Fruit fly (Drosophila melanogaster) whole organism, adult: ENCODE results near the gene chp.

Experiments used
- CG11617 ChIP-seq: fragments of 200-800 bp; sonication (Bioruptor generic); optimal IDR thresholded peaks from 2 replicates; lab custom pipeline; 2017; ENCODE audit warnings: mild to moderate bottlenecking, missing biosample characterization, missing genetic modification reagents, missing genetic modification characterization
- CG12768 ChIP-seq: fragments of 200-800 bp; sonication (Bioruptor generic); optimal IDR thresholded peaks from 2 replicates; lab custom pipeline; 2017; ENCODE audit warnings: missing biosample characterization, missing genetic modification characterization, mild to moderate bottlenecking, moderate library complexity, missing genetic modification reagents
- CG14711 ChIP-seq: fragments of 200-800 bp; sonication (Bioruptor generic); optimal IDR thresholded peaks from 2 replicates; lab custom pipeline; 2018; ENCODE audit warnings: missing biosample characterization, mild to moderate bottlenecking, missing genetic modification characterization, moderate library complexity
- CG1620 ChIP-seq: fragments of 200-800 bp; sonication (Bioruptor generic); optimal IDR thresholded peaks from 2 replicates; lab custom pipeline; 2016; ENCODE audit warnings: missing biosample characterization, missing genetic modification characterization
- CG33017 ChIP-seq: fragments of 200-800 bp; sonication (Bioruptor generic); optimal IDR thresholded peaks from 2 replicates; lab custom pipeline; 2018; ENCODE audit warnings: missing biosample characterization, mild to moderate bottlenecking, missing genetic modification characterization, moderate library complexity
- CG5204 ChIP-seq: fragments of 200-800 bp; sonication (Bioruptor generic); optimal IDR thresholded peaks from 2 replicates; lab custom pipeline; 2016; ENCODE audit warnings: missing biosample characterization, missing genetic modification characterization
- CG7045 ChIP-seq: fragments of 200-800 bp; sonication (Bioruptor generic); optimal IDR thresholded peaks from 2 replicates; lab custom pipeline; 2017; ENCODE audit warnings: missing biosample characterization, mild to moderate bottlenecking, missing genetic modification characterization
- CG7101 ChIP-seq: fragments of 200-800 bp; sonication (Bioruptor generic); optimal IDR thresholded peaks from 2 replicates; lab custom pipeline; 2018; ENCODE audit warnings: missing biosample characterization, mild to moderate bottlenecking, missing genetic modification characterization, moderate library complexity
- Clk ChIP-seq: fragments of 200-800 bp; sonication (Bioruptor generic); optimal IDR thresholded peaks from 2 replicates; lab custom pipeline; 2017; ENCODE audit warnings: missing biosample characterization, missing genetic modification characterization
- Crg-1 ChIP-seq: fragments of 200-800 bp; sonication (Bioruptor generic); optimal IDR thresholded peaks from 2 replicates; lab custom pipeline; 2016; ENCODE audit warnings: missing biosample characterization, missing genetic modification characterization
- Hr96 ChIP-seq: fragments of 200-800 bp; sonication (Bioruptor generic); optimal IDR thresholded peaks from 2 replicates; lab custom pipeline; 2016; ENCODE audit warnings: missing biosample characterization, missing genetic modification characterization
- Mnt ChIP-seq: fragments of 200-800 bp; sonication (Bioruptor generic); optimal IDR thresholded peaks from 2 replicates; lab custom pipeline; 2016; ENCODE audit warnings: missing biosample characterization, mild to moderate bottlenecking, missing genetic modification characterization
- bab1 ChIP-seq: fragments of 200-800 bp; sonication (Bioruptor generic); optimal IDR thresholded peaks from 3 replicates; lab custom pipeline; 2019; ENCODE audit warnings: missing biosample characterization, mild to moderate bottlenecking, missing genetic modification characterization, moderate library complexity
- cic ChIP-seq: fragments of 200-800 bp; sonication (Bioruptor generic); optimal IDR thresholded peaks from 2 replicates; lab custom pipeline; 2017; ENCODE audit warnings: missing biosample characterization, mild to moderate bottlenecking, missing genetic modification characterization, moderate library complexity
- cnc ChIP-seq, 2 experiments: fragments of >200 bp; optimal IDR thresholded peaks; 2 replicates each; lab custom pipeline; 2017
- kay ChIP-seq: fragments of 200-800 bp; sonication (Bioruptor generic); peaks from one replicate; lab custom pipeline; 2016; ENCODE audit warnings: missing biosample characterization, missing genetic modification characterization, borderline replicate concordance
- ovo ChIP-seq: fragments of 200-800 bp; sonication (Bioruptor generic); optimal IDR thresholded peaks from 2 replicates; lab custom pipeline; 2016; ENCODE audit warnings: missing biosample characterization, missing genetic modification characterization
- pad ChIP-seq: fragments of 200-800 bp; sonication (Bioruptor generic); optimal IDR thresholded peaks from 3 replicates; lab custom pipeline; 2017; ENCODE audit warnings: missing biosample characterization, missing genetic modification characterization, mild to moderate bottlenecking, moderate library complexity, missing genetic modification reagents
- tj ChIP-seq: fragments of 200-800 bp; sonication (Bioruptor generic); optimal IDR thresholded peaks from 3 replicates; lab custom pipeline; 2017; ENCODE audit warnings: missing biosample characterization, mild to moderate bottlenecking, missing genetic modification characterization, moderate library complexity
- toe ChIP-seq: fragments of 200-800 bp; sonication (Bioruptor generic); optimal IDR thresholded peaks from 2 replicates; lab custom pipeline; 2016; ENCODE audit warnings: missing biosample characterization, missing genetic modification characterization

chp gene

DNA sequence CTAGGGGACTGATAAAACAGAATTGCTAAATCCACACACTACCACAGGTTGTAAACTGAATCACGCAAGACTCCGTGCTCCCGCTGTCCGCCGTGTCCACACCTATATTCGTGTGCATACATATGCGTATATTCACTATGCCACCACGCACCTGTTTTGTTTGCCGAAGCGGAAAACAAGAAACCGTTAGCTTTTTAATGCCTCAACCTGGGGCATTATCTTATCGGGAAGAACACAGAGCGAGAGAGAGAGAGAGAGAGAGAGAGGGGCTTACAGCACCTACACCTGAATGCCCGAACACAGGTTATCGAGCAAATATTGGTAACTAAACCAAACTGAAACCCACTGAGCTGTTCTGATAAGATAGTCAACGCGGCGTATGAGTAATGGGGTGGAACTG is 15.9 kb downstream of the chp start:
- TF ChIP-seq Hr96 (GFP tag; lab: Kevin White, UChicago) (peak; percentile 17), ovo (GFP tag; lab: Kevin White, UChicago) (peak; percentile 65), cic (peak; percentile 46), Clk (no peak), toe (no peak), CG5204 (GFP tag; lab: Kevin White, UChicago) (no peak), pad (no peak)

DNA sequence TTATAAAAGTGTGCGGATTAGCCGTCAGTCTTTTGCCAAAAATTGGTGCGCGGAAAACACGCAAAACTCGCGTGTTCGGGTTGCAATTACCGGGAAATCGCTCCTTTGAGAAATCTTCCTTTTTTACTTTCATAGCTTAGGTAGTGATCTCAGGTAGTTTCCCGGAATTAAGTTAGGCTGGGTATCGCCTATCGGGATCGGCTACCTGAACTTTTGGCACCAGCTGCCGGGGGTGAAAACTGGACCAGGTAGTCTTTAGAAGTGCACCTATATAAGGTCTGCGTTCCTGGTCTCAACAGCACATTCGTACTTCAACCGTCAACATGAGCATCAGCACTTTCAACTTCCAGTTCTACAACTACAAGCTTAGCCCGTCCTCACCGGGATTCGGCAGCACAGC is 17.5 kb downstream of the chp start, which contains the start of gene bnk:
Gene bnk, plus strand, starts transcription at position 301 of the 400 bp plus-strand sequence.
- TF ChIP-seq CG33017 (tag; lab: Kevin White, UChicago) = no peak
- TF ChIP-seq CG11617 (GFP tag; lab: Kevin White, UChicago) = no peak
- no peak for TF ChIP-seq cic
- TF ChIP-seq Crg-1 (GFP tag; lab: Kevin White, UChicago) = no peak
- no peak for TF ChIP-seq ovo (GFP tag; lab: Kevin White, UChicago)
- no peak for TF ChIP-seq kay (GFP tag; lab: Kevin White, UChicago)
- no peak for TF ChIP-seq CG5204 (GFP tag; lab: Kevin White, UChicago)
- TF ChIP-seq cnc (optimal IDR thresholded peaks at IDR 0.05; lab: Kevin White, UChicago) = no peak
- no peak for TF ChIP-seq pad
- no peak for TF ChIP-seq CG12768
- no peak for TF ChIP-seq toe
- TF ChIP-seq tj = no peak
- TF ChIP-seq CG7045 = no peak
- TF ChIP-seq Hr96 (GFP tag; lab: Kevin White, UChicago) = no peak
- TF ChIP-seq CG1620 = no peak
- no peak for TF ChIP-seq CG7101 (tag; lab: Kevin White, UChicago)
- no peak for TF ChIP-seq bab1 (GFP tag; lab: Kevin White, UChicago)
- TF ChIP-seq Mnt = no peak
- TF ChIP-seq CG14711 (tag; lab: Kevin White, UChicago) = no peak

DNA sequence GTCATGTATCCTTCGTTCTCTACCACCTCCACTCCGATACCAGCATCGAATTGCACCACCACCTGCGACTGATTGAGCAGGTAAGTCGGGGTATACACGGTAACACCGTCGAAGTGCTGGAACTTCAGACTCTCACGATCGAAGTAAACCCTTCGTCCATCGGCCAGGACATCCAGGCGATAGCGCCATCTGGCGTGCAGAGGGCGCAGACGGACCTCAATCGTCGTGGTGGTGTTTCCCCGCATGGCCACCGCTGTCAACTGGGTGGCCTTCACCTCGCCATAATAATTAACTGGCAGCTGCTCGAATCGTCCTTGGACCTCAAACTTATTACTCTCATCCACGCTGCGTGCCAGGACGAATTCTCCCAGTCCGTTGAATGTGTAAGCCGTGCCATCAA is 28.7 kb downstream of the chp start:
- TF ChIP-seq Clk = no peak
- no peak for TF ChIP-seq Crg-1 (GFP tag; lab: Kevin White, UChicago)

DNA sequence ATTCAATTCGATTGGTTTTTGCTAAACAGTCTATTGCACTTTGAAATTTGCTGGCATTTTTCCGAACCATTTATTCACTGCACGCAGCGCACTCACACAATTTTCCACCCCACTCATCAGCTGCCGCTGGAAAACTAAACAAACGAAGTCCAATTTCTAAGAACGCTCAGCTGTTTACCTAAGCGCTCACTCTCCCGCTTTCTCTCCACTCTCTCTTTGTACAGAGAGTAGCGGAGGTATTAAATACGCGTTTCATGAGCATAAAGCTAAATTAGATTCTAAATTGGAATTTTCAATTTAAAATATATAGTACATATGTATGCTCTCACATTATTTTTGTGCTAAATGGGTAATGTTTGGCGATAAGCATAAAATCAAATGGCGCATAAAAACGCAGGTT is 41.6 kb downstream of the chp start, which contains the start of gene stops:
Gene stops, minus strand, starts transcription at position 139 of the 400 bp plus-strand sequence.
- TF ChIP-seq CG11617 (GFP tag; lab: Kevin White, UChicago) (peak; percentile 39), cic (peak; percentile 34), Clk (peak; percentile 52), CG7045 (peak; percentile 84), CG14711 (tag; lab: Kevin White, UChicago) (no peak), CG1620 (peak; percentile 39), Mnt (peak; percentile 39), bab1 (GFP tag; lab: Kevin White, UChicago) (no peak), CG12768 (no peak), ovo (GFP tag; lab: Kevin White, UChicago) (peak; percentile 26), CG7101 (tag; lab: Kevin White, UChicago) (peak; percentile 22), Hr96 (GFP tag; lab: Kevin White, UChicago) (peak; percentile 56), kay (GFP tag; lab: Kevin White, UChicago) (peak; percentile 74), tj (no peak), toe (peak; percentile 76), CG5204 (GFP tag; lab: Kevin White, UChicago) (peak; percentile 27), CG33017 (tag; lab: Kevin White, UChicago) (peak; percentile 10), Crg-1 (GFP tag; lab: Kevin White, UChicago) (peak; percentile 50), pad (peak; percentile 53), cnc (optimal IDR thresholded peaks at IDR 0.05; lab: Kevin White, UChicago) (no peak)

DNA sequence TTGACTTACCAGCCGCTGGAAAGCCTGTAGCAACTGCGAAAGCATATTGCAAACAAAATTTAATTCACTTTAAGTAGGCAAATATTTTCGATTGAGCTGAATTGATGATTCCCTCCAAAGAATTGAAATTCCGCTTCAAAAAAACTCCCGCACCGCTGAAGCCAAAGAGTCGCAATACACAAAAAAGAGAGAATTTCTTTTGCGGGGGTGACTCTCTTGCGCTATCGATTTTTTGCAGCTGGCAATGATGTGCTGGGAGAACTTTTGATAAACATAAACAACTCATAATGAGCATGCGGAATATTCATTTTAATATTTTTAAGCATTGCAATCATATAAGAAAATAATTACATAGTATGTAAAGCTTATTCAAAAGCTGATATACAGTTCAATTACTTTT is 42.1 kb downstream of the chp start:
- TF ChIP-seq CG7101 (tag; lab: Kevin White, UChicago) (no peak), CG1620 (no peak), CG11617 (GFP tag; lab: Kevin White, UChicago) (no peak)
